Worm (Caenorhabditis elegans) whole organism, L3 larva: ENCODE data around the gene pbo-5.

ENCODE experiments used
- ZK546.5 ChIP-seq: sonication (generic microtip); optimal IDR thresholded peaks from 2 replicates; lab custom pipeline; 2017; ENCODE audit warnings: missing biosample characterization, missing genetic modification characterization
- ama-1 ChIP-seq: fragments of 150-350 bp; optimal IDR thresholded peaks from 2 replicates; lab custom pipeline; 2018
- nhr-237 ChIP-seq: fragments of 150-350 bp; optimal IDR thresholded peaks from 2 replicates; lab custom pipeline; 2014; ENCODE audit warnings: missing biosample characterization, missing genetic modification characterization
- nhr-28 ChIP-seq: fragments of 150-350 bp; optimal IDR thresholded peaks from 2 replicates; lab custom pipeline; 2014; ENCODE audit warnings: missing biosample characterization, missing genetic modification characterization
- pqm-1 ChIP-seq: fragments of 150-350 bp; optimal IDR thresholded peaks from 2 replicates; lab custom pipeline; 2017; ENCODE audit warnings: missing biosample characterization, missing genetic modification characterization, inconsistent platforms
- tbx-2 ChIP-seq: sonication (generic microtip); optimal IDR thresholded peaks from 2 replicates; lab custom pipeline; 2016; ENCODE audit warnings: mild to moderate bottlenecking, missing genetic modification characterization, missing compliant biosample characterization
- ztf-11 ChIP-seq: fragments of 150-350 bp; optimal IDR thresholded peaks from 2 replicates; lab custom pipeline; 2014; ENCODE audit warnings: missing biosample characterization, missing genetic modification characterization

DNA sequence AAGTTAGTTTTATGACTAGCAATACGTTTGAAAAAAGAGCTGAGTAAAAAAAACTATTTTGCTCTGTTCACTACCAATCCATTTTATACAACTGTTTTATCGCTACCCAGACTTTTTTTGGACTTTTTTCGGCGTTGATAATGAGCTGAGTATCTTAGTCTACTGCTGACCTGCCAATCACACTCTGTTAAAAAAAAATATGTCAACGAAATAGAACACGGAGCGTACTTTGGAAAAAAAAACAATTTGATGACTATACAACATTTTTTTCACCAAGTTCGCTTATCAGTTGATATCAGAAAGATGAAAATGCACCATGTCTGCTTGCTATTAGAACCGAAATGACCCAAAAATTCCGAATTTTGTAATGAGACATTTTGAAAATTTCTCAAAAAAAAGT, 5.5 kb upstream of the pbo-5 start:
- TF ChIP-seq ztf-11 (tag; lab: Kevin White, UChicago) (no peak), ama-1 (lab: Kevin White, UChicago) (no peak), ZK546.5 (tag; lab: Kevin White, UChicago) (no peak), pqm-1 (tag; lab: Kevin White, UChicago) (no peak), nhr-28 (tag; lab: Kevin White, UChicago) (no peak), nhr-237 (tag; lab: Kevin White, UChicago) (no peak), tbx-2 (tag; lab: Kevin White, UChicago) (no peak)
